Worm (Caenorhabditis elegans) whole organism, L1 larva: ENCODE results near the gene F48E8.2.

ENCODE experiments used
- C34B4.2 ChIP-seq: sonication (generic microtip); optimal IDR thresholded peaks from 2 replicates; lab custom pipeline; 2017; ENCODE audit warnings: mild to moderate bottlenecking, missing genetic modification characterization, missing compliant biosample characterization
- F16B12.6 ChIP-seq: fragments of 150-350 bp; optimal IDR thresholded peaks from 2 replicates; lab custom pipeline; 2014; ENCODE audit warnings: missing biosample characterization, missing genetic modification characterization
- aha-1 ChIP-seq: fragments of 150-350 bp; optimal IDR thresholded peaks from 2 replicates; lab custom pipeline; 2014; ENCODE audit warnings: missing biosample characterization, missing genetic modification characterization
- alr-1 ChIP-seq: fragments of 200-800 bp; sonication (Bioruptor generic); optimal IDR thresholded peaks from 2 replicates; lab custom pipeline; 2018; ENCODE audit warnings: borderline replicate concordance, mild to moderate bottlenecking, missing genetic modification characterization, missing compliant biosample characterization
- aly-2 ChIP-seq: fragments of 150-350 bp; optimal IDR thresholded peaks from 2 replicates; lab custom pipeline; 2014; ENCODE audit warnings: missing biosample characterization, missing genetic modification characterization
- ceh-63 ChIP-seq: fragments of 200-800 bp; sonication (Bioruptor generic); optimal IDR thresholded peaks from 2 replicates; lab custom pipeline; 2018; ENCODE audit warnings: mild to moderate bottlenecking, missing genetic modification characterization, missing compliant biosample characterization
- ceh-8 ChIP-seq: fragments of 200-800 bp; sonication (Bioruptor generic); optimal IDR thresholded peaks from 2 replicates; lab custom pipeline; 2018; ENCODE audit warnings: mild to moderate bottlenecking, missing genetic modification characterization, moderate library complexity, missing compliant biosample characterization
- ceh-82 ChIP-seq, 3 experiments: fragments of 150-350 bp in 1 of 3; sonication (generic microtip) in 2 of 3; optimal IDR thresholded peaks; 2 replicates each; lab custom pipeline; 2014 to 2017; ENCODE audit warnings: missing biosample characterization in 3 of 3, missing genetic modification characterization in 3 of 3
- ceh-88 ChIP-seq: fragments of 200-800 bp; sonication (Bioruptor generic); IDR thresholded peaks from 2 replicates; pipeline ENCODE4 v1.3.6; 2022; ENCODE audit warnings: missing genetic modification characterization, missing compliant biosample characterization
- ceh-90 ChIP-seq: sonication (generic microtip); optimal IDR thresholded peaks from 2 replicates; lab custom pipeline; 2016; ENCODE audit warnings: missing genetic modification characterization, missing compliant biosample characterization
- ces-1 ChIP-seq: fragments of 150-350 bp; optimal IDR thresholded peaks from 2 replicates; lab custom pipeline; 2014; ENCODE audit warnings: missing biosample characterization, missing genetic modification reagents, missing genetic modification characterization
- dpl-1 ChIP-seq, 3 experiments: fragments of 150-350 bp in 2 of 3; sonication (generic microtip) in 1 of 3; optimal IDR thresholded peaks; 2 replicates each; lab custom pipeline; 2014 to 2017; ENCODE audit warnings: missing biosample characterization in 3 of 3, missing genetic modification characterization in 3 of 3, missing genetic modification reagents in 3 of 3
- efl-3 ChIP-seq: fragments of 200-800 bp; sonication (Bioruptor generic); optimal IDR thresholded peaks from 2 replicates; lab custom pipeline; 2018; ENCODE audit warnings: mild to moderate bottlenecking, missing genetic modification characterization, missing compliant biosample characterization
- elt-2 ChIP-seq: sonication (generic microtip); optimal IDR thresholded peaks from 2 replicates; lab custom pipeline; 2016; ENCODE audit warnings: missing genetic modification characterization, mild to moderate bottlenecking, inconsistent platforms, missing compliant biosample characterization, missing genetic modification reagents
- elt-3 ChIP-seq, 6 experiments: fragments of 150-350 bp in 1 of 6; sonication (generic microtip); optimal IDR thresholded peaks; 2 replicates each; lab custom pipeline; 2017 to 2018; ENCODE audit warnings: missing biosample characterization in 6 of 6, missing genetic modification characterization in 6 of 6, inconsistent platforms in 1 of 6
- fkh-10 ChIP-seq: sonication (generic microtip); optimal IDR thresholded peaks from 2 replicates; lab custom pipeline; 2017; ENCODE audit warnings: missing biosample characterization, missing genetic modification reagents, missing genetic modification characterization
- fkh-4 ChIP-seq: sonication (generic microtip); optimal IDR thresholded peaks from 2 replicates; lab custom pipeline; 2016; ENCODE audit warnings: missing compliant biosample characterization, missing genetic modification characterization, borderline replicate concordance
- grh-1 ChIP-seq: fragments of 200-800 bp; sonication (Bioruptor generic); IDR thresholded peaks from 2 replicates; pipeline ENCODE4 v1.3.6; 2022; ENCODE audit warnings: missing genetic modification reagents, missing genetic modification characterization, missing compliant biosample characterization
- hlh-17 ChIP-seq: fragments of 200-800 bp; sonication (Bioruptor generic); optimal IDR thresholded peaks from 2 replicates; lab custom pipeline; 2018; ENCODE audit warnings: missing genetic modification characterization, mild to moderate bottlenecking, missing compliant biosample characterization, moderate library complexity, borderline replicate concordance
- hlh-4 ChIP-seq: sonication (generic microtip); optimal IDR thresholded peaks from 2 replicates; lab custom pipeline; 2016; ENCODE audit warnings: mild to moderate bottlenecking, missing genetic modification characterization, missing compliant biosample characterization
- hpl-2 ChIP-seq: fragments of 150-350 bp; optimal IDR thresholded peaks from 2 replicates; lab custom pipeline; 2014; ENCODE audit warnings: missing biosample characterization, missing genetic modification reagents, missing genetic modification characterization
- irx-1 ChIP-seq: sonication (generic microtip); optimal IDR thresholded peaks from 2 replicates; lab custom pipeline; 2016; ENCODE audit warnings: missing genetic modification characterization, missing compliant biosample characterization
- lin-13 ChIP-seq: fragments of 150-350 bp; optimal IDR thresholded peaks from 2 replicates; lab custom pipeline; 2014; ENCODE audit warnings: missing biosample characterization, missing genetic modification reagents, missing genetic modification characterization
- lin-15B ChIP-seq: fragments of 150-350 bp; sonication (generic microtip); optimal IDR thresholded peaks from 3 replicates; lab custom pipeline; 2014; ENCODE audit warnings: missing biosample characterization, missing genetic modification characterization
- lin-39 ChIP-seq: fragments of 150-350 bp; optimal IDR thresholded peaks from 2 replicates; lab custom pipeline; 2014; ENCODE audit warnings: missing biosample characterization, missing genetic modification reagents, missing genetic modification characterization
- lir-3 ChIP-seq: sonication (generic microtip); optimal IDR thresholded peaks from 2 replicates; lab custom pipeline; 2016; ENCODE audit warnings: mild to moderate bottlenecking, missing genetic modification characterization, moderate library complexity, missing compliant biosample characterization; ENCODE audit not compliant: poor library complexity
- lsy-2 ChIP-seq, 2 experiments: fragments of 150-350 bp; optimal IDR thresholded peaks; 2 replicates each; lab custom pipeline; 2014; ENCODE audit warnings: missing biosample characterization in 2 of 2, missing genetic modification characterization in 2 of 2
- mab-9 ChIP-seq: fragments of 200-800 bp; sonication (Bioruptor generic); IDR thresholded peaks from 2 replicates; pipeline ENCODE4 v1.3.6; 2022; ENCODE audit warnings: missing genetic modification reagents, missing genetic modification characterization, missing compliant biosample characterization
- mef-2 ChIP-seq: fragments of 150-350 bp; optimal IDR thresholded peaks from 2 replicates; lab custom pipeline; 2014; ENCODE audit warnings: missing biosample characterization, missing genetic modification characterization
- nhr-20 ChIP-seq: sonication (generic microtip); optimal IDR thresholded peaks from 2 replicates; lab custom pipeline; 2016; ENCODE audit warnings: mild to moderate bottlenecking, missing genetic modification characterization, missing compliant biosample characterization
- nhr-71 ChIP-seq: sonication (generic microtip); optimal IDR thresholded peaks from 2 replicates; lab custom pipeline; 2016; ENCODE audit warnings: mild to moderate bottlenecking, missing genetic modification characterization, moderate library complexity, missing compliant biosample characterization
- nhr-76 ChIP-seq: sonication (generic microtip); optimal IDR thresholded peaks from 2 replicates; lab custom pipeline; 2017; ENCODE audit warnings: missing biosample characterization, missing genetic modification characterization
- nhr-77 ChIP-seq: fragments of 150-350 bp; optimal IDR thresholded peaks from 2 replicates; lab custom pipeline; 2014; ENCODE audit warnings: missing biosample characterization, missing genetic modification characterization
- nhr-85 ChIP-seq: sonication (generic microtip); peaks from one replicate; lab custom pipeline; 2016; ENCODE audit warnings: missing genetic modification characterization, inconsistent platforms, missing compliant biosample characterization
- nhr-90 ChIP-seq: sonication (generic microtip); optimal IDR thresholded peaks from 2 replicates; lab custom pipeline; 2016; ENCODE audit warnings: mild to moderate bottlenecking, missing genetic modification characterization, missing compliant biosample characterization; ENCODE audit not compliant: poor library complexity
- pag-3 ChIP-seq: sonication (generic microtip); optimal IDR thresholded peaks from 2 replicates; lab custom pipeline; 2017; ENCODE audit warnings: missing genetic modification characterization, mild to moderate bottlenecking, missing compliant biosample characterization, antibody characterized with exemption, borderline replicate concordance; ENCODE audit not compliant: insufficient read depth
- pqm-1 ChIP-seq: sonication (generic microtip); optimal IDR thresholded peaks from 3 replicates; lab custom pipeline; 2017; ENCODE audit warnings: missing biosample characterization, missing genetic modification characterization
- rnt-1 ChIP-seq: sonication (generic microtip); optimal IDR thresholded peaks from 2 replicates; lab custom pipeline; 2016; ENCODE audit warnings: mild to moderate bottlenecking, missing genetic modification characterization, moderate library complexity, missing compliant biosample characterization
- skn-1 ChIP-seq: fragments of 150-350 bp; optimal IDR thresholded peaks from 2 replicates; lab custom pipeline; 2014; ENCODE audit warnings: missing biosample characterization, missing genetic modification characterization
- snu-23 ChIP-seq: sonication (generic microtip); optimal IDR thresholded peaks from 2 replicates; lab custom pipeline; 2016; ENCODE audit warnings: missing genetic modification characterization, missing compliant biosample characterization
- sox-4 ChIP-seq: sonication (generic microtip); optimal IDR thresholded peaks from 2 replicates; lab custom pipeline; 2016; ENCODE audit warnings: missing genetic modification characterization, missing compliant biosample characterization
- sptf-1 ChIP-seq: fragments of 150-350 bp; optimal IDR thresholded peaks from 2 replicates; lab custom pipeline; 2014; ENCODE audit warnings: missing biosample characterization, missing genetic modification characterization
- swsn-7 ChIP-seq: sonication (generic microtip); optimal IDR thresholded peaks from 2 replicates; lab custom pipeline; 2016; ENCODE audit warnings: missing genetic modification characterization, missing compliant biosample characterization
- tbx-2 ChIP-seq: sonication (generic microtip); optimal IDR thresholded peaks from 2 replicates; lab custom pipeline; 2016; ENCODE audit warnings: missing genetic modification characterization, missing compliant biosample characterization
- unc-30 ChIP-seq: sonication (generic microtip); optimal IDR thresholded peaks from 2 replicates; lab custom pipeline; 2017; ENCODE audit warnings: missing biosample characterization, missing genetic modification characterization
- unc-62 ChIP-seq: fragments of 150-350 bp; optimal IDR thresholded peaks from 2 replicates; lab custom pipeline; 2014; ENCODE audit warnings: missing biosample characterization, missing genetic modification reagents, missing genetic modification characterization
- unc-98 ChIP-seq: fragments of 200-800 bp; sonication (Bioruptor generic); IDR thresholded peaks from 2 replicates; pipeline ENCODE4 v1.3.6; 2022; ENCODE audit warnings: missing genetic modification characterization, missing compliant biosample characterization
- vab-15 ChIP-seq: sonication (generic microtip); optimal IDR thresholded peaks from 2 replicates; lab custom pipeline; 2017; ENCODE audit warnings: missing genotype, mild to moderate bottlenecking, missing genetic modification characterization, missing compliant biosample characterization
- xbp-1 ChIP-seq: sonication (generic microtip); optimal IDR thresholded peaks from 2 replicates; lab custom pipeline; 2016; ENCODE audit warnings: missing genetic modification characterization, missing compliant biosample characterization
- zag-1 ChIP-seq: fragments of 150-350 bp; optimal IDR thresholded peaks from 2 replicates; lab custom pipeline; 2014; ENCODE audit warnings: missing biosample characterization, missing genetic modification characterization
- zip-4 ChIP-seq: fragments of 200-800 bp; sonication (Bioruptor generic); optimal IDR thresholded peaks from 2 replicates; lab custom pipeline; 2018; ENCODE audit warnings: mild to moderate bottlenecking, missing genetic modification characterization, moderate library complexity, missing compliant biosample characterization
- ztf-11 ChIP-seq, 2 experiments: sonication (generic microtip); optimal IDR thresholded peaks; 2 replicates each; lab custom pipeline; 2016 to 2017; ENCODE audit warnings: missing genetic modification characterization in 2 of 2, missing biosample characterization in 1 of 2, missing compliant biosample characterization in 1 of 2
- ztf-4 ChIP-seq: fragments of 150-350 bp; optimal IDR thresholded peaks from 2 replicates; lab custom pipeline; 2014; ENCODE audit warnings: missing biosample characterization, missing genetic modification characterization

The F48E8.2 gene

ce11 chrIII:5498973-5499372 lies 34.8 kb downstream of the F48E8.2 start, which contains the start of gene R02F2.9 (continued):
- no peak for TF ChIP-seq fkh-10 (GFP tag; lab: Kevin White, UChicago)
- peak; percentile 70 for TF ChIP-seq tbx-2 (tag; lab: Kevin White, UChicago)
- TF ChIP-seq swsn-7 (tag; lab: Kevin White, UChicago), result peak; percentile 71
- peak; percentile 29 for TF ChIP-seq lin-13 (GFP tag; lab: Kevin White, UChicago)
- peak; percentile 13 for TF ChIP-seq aly-2 (tag; lab: Kevin White, UChicago)
- no peak for TF ChIP-seq ztf-11 (tag; optimal IDR thresholded peaks at IDR 0.05; lab: Kevin White, UChicago)
- TF ChIP-seq grh-1 (GFP tag; lab: Robert Waterston, UW), result peak; percentile 53; the same call in 1 of the 2 replicates
- no peak for TF ChIP-seq pag-3 (tag; lab: Kevin White, UChicago)
- TF ChIP-seq nhr-71, result peak; percentile 82
- TF ChIP-seq lsy-2 (tag; optimal IDR thresholded peaks at IDR 0.05; lab: Kevin White, UChicago), result peak; percentile 75 to 80
- no peak for TF ChIP-seq unc-98
- TF ChIP-seq fkh-4 (tag; lab: Kevin White, UChicago), result no peak
- TF ChIP-seq F16B12.6, result no peak
- TF ChIP-seq alr-1, result no peak
- no peak for TF ChIP-seq ceh-88
- TF ChIP-seq zag-1 (tag; lab: Kevin White, UChicago), result no peak
- no peak for TF ChIP-seq hlh-17 (GFP tag; lab: Kevin White, UChicago)
- peak; percentile 74 for TF ChIP-seq snu-23 (GFP tag; lab: Kevin White, UChicago)
- TF ChIP-seq rnt-1 (tag; lab: Kevin White, UChicago), result peak; percentile 50
- TF ChIP-seq hlh-4, result no peak
- TF ChIP-seq pqm-1 (tag; lab: Kevin White, UChicago), result no peak
- peak; percentile 32 for TF ChIP-seq lin-15B
- no peak for TF ChIP-seq sox-4
- TF ChIP-seq mab-9 (GFP tag; lab: Robert Waterston, UW), result no peak
- TF ChIP-seq dpl-1 (GFP tag; optimal IDR thresholded peaks at IDR 0.05; lab: Kevin White, UChicago), result peak; percentile 91 to 95 (median 94)
- no peak for TF ChIP-seq hpl-2 (GFP tag; lab: Kevin White, UChicago)
- TF ChIP-seq elt-3 (tag; optimal IDR thresholded peaks at IDR 0.05; lab: Kevin White, UChicago), result no peak
- TF ChIP-seq efl-3 (GFP tag; lab: Kevin White, UChicago), result no peak
- no peak for TF ChIP-seq mef-2 (tag; lab: Kevin White, UChicago)
- peak; percentile 46 for TF ChIP-seq nhr-90 (tag; lab: Kevin White, UChicago)
- TF ChIP-seq nhr-76 (tag; lab: Kevin White, UChicago), result no peak
- TF ChIP-seq xbp-1, result peak; percentile 76
- TF ChIP-seq elt-2 (tag; lab: Kevin White, UChicago), result no peak
- peak; percentile 7 for TF ChIP-seq zip-4
- no peak for TF ChIP-seq ces-1 (GFP tag; lab: Kevin White, UChicago)
- TF ChIP-seq nhr-85, result peak; percentile 75
- peak; percentile 49 for TF ChIP-seq lir-3 (tag; lab: Kevin White, UChicago)
- TF ChIP-seq irx-1 (tag; lab: Kevin White, UChicago), result peak; percentile 20
- no peak for TF ChIP-seq unc-30
- TF ChIP-seq ceh-8 (GFP tag; lab: Kevin White, UChicago), result no peak
- peak; percentile 74 for TF ChIP-seq skn-1 (tag; lab: Kevin White, UChicago)
- no peak for TF ChIP-seq unc-62 (GFP tag; lab: Kevin White, UChicago)
- no peak for TF ChIP-seq vab-15 (tag; lab: Kevin White, UChicago)
- TF ChIP-seq lin-39 (tag; lab: Kevin White, UChicago), result peak; percentile 16
- peak; percentile 72 for TF ChIP-seq nhr-20 (tag; lab: Kevin White, UChicago)
- TF ChIP-seq ceh-90 (tag; lab: Kevin White, UChicago), result peak; percentile 37
- TF ChIP-seq nhr-77 (tag; lab: Kevin White, UChicago), result no peak
- TF ChIP-seq ceh-82 (tag; optimal IDR thresholded peaks at IDR 0.05; lab: Kevin White, UChicago), result peak in 2 of 3 experiments; percentile 44 to 57
- TF ChIP-seq ceh-63, result no peak
- no peak for TF ChIP-seq C34B4.2 (tag; lab: Kevin White, UChicago)
- TF ChIP-seq ztf-4 (tag; lab: Kevin White, UChicago), result no peak
- TF ChIP-seq aha-1 (tag; lab: Kevin White, UChicago), result no peak
- TF ChIP-seq sptf-1 (tag; lab: Kevin White, UChicago), result no peak
